Worm (Caenorhabditis elegans) whole organism, L1 larva: ENCODE measurements around the gene pgp-7.

ENCODE experiments used
- hlh-4 ChIP-seq: sonication (generic microtip); optimal IDR thresholded peaks from 2 replicates; lab custom pipeline; 2016; ENCODE audit warnings: mild to moderate bottlenecking, missing genetic modification characterization, missing compliant biosample characterization
- hpl-2 ChIP-seq: fragments of 150-350 bp; optimal IDR thresholded peaks from 2 replicates; lab custom pipeline; 2014; ENCODE audit warnings: missing biosample characterization, missing genetic modification reagents, missing genetic modification characterization
- lin-39 ChIP-seq: fragments of 150-350 bp; optimal IDR thresholded peaks from 2 replicates; lab custom pipeline; 2014; ENCODE audit warnings: missing biosample characterization, missing genetic modification reagents, missing genetic modification characterization
- nhr-28 ChIP-seq: fragments of 150-350 bp; optimal IDR thresholded peaks from 2 replicates; lab custom pipeline; 2014; ENCODE audit warnings: missing biosample characterization, missing genetic modification characterization
- rnt-1 ChIP-seq: sonication (generic microtip); optimal IDR thresholded peaks from 2 replicates; lab custom pipeline; 2016; ENCODE audit warnings: mild to moderate bottlenecking, missing genetic modification characterization, moderate library complexity, missing compliant biosample characterization
- sox-4 ChIP-seq: sonication (generic microtip); optimal IDR thresholded peaks from 2 replicates; lab custom pipeline; 2016; ENCODE audit warnings: missing genetic modification characterization, missing compliant biosample characterization
- tbx-2 ChIP-seq: sonication (generic microtip); optimal IDR thresholded peaks from 2 replicates; lab custom pipeline; 2016; ENCODE audit warnings: missing genetic modification characterization, missing compliant biosample characterization
- unc-62 ChIP-seq: fragments of 150-350 bp; optimal IDR thresholded peaks from 2 replicates; lab custom pipeline; 2014; ENCODE audit warnings: missing biosample characterization, missing genetic modification reagents, missing genetic modification characterization
- zag-1 ChIP-seq: fragments of 150-350 bp; optimal IDR thresholded peaks from 2 replicates; lab custom pipeline; 2014; ENCODE audit warnings: missing biosample characterization, missing genetic modification characterization
- ztf-4 ChIP-seq: fragments of 150-350 bp; optimal IDR thresholded peaks from 2 replicates; lab custom pipeline; 2014; ENCODE audit warnings: missing biosample characterization, missing genetic modification characterization

ce11 chrX:10821160-10821559, 48.9 kb downstream of the pgp-7 start:
- TF ChIP-seq lin-39 = no peak
- peak; percentile 71 for TF ChIP-seq rnt-1 (tag; lab: Kevin White, UChicago)
- TF ChIP-seq sox-4 (tag; lab: Kevin White, UChicago) = no peak
- peak; percentile 45 for TF ChIP-seq tbx-2 (tag; lab: Kevin White, UChicago)
- TF ChIP-seq ztf-4 (tag; lab: Kevin White, UChicago) = no peak
- no peak for TF ChIP-seq hpl-2 (GFP tag; lab: Kevin White, UChicago)
- no peak for TF ChIP-seq zag-1 (tag; lab: Kevin White, UChicago)
- TF ChIP-seq unc-62 (GFP tag; lab: Kevin White, UChicago) = no peak
- no peak for TF ChIP-seq nhr-28 (tag; lab: Kevin White, UChicago)
- no peak for TF ChIP-seq hlh-4 (tag; lab: Kevin White, UChicago)
